Worm (Caenorhabditis elegans): Measurements from ENCODE around the gene nhr-203.

ce11 chrV:479046-479445 is 19.5 kb downstream of the nhr-203 start:
- no peak for TF ChIP-seq jun-1 (tag; optimal IDR thresholded peaks at IDR 0.05)
- TF ChIP-seq unc-62 (GFP tag; optimal IDR thresholded peaks at IDR 0.05) = no peak
- TF ChIP-seq ceh-16 (tag; optimal IDR thresholded peaks at IDR 0.05) = no peak
- TF ChIP-seq ztf-11 (tag; optimal IDR thresholded peaks at IDR 0.05) = no peak
- TF ChIP-seq ceh-28 (tag; optimal IDR thresholded peaks at IDR 0.05) = no peak
- TF ChIP-seq ceh-9 (tag; optimal IDR thresholded peaks at IDR 0.05) = no peak
- no peak for TF ChIP-seq nhr-43 (tag; optimal IDR thresholded peaks at IDR 0.05; ENCODE audit: poor library complexity, severe bottlenecking)
- no peak for TF ChIP-seq pha-4 (tag; optimal IDR thresholded peaks at IDR 0.05)
- no peak for TF ChIP-seq R02D3.7 (tag; optimal IDR thresholded peaks at IDR 0.05)
- TF ChIP-seq lsy-12 (tag; optimal IDR thresholded peaks at IDR 0.05) = no peak
- no peak for TF ChIP-seq snpc-4 (tag; optimal IDR thresholded peaks at IDR 0.05)
- no peak for TF ChIP-seq mml-1 (tag; optimal IDR thresholded peaks at IDR 0.05)

Data from whole organism, L3 larva.